Fruit fly (Drosophila melanogaster): ENCODE results near the gene mtgo.

mtgo gene

dm6 chr2L:16545772-16546171 lies 956 bp downstream of the mtgo start (continued):
- TF ChIP-seq Ets96B (tag; optimal IDR thresholded peaks at IDR 0.05) (peak; percentile 70), spab (GFP tag; optimal IDR thresholded peaks at IDR 0.05) (peak; percentile 48), achi (GFP tag; optimal IDR thresholded peaks at IDR 0.05) (peak; percentile 87), dac (GFP tag; optimal IDR thresholded peaks at IDR 0.05) (peak; percentile 93), Gug (GFP tag; IDR thresholded peaks at IDR 0.05) (peak; percentile 89), Ets21C (GFP tag; optimal IDR thresholded peaks at IDR 0.05) (peak; percentile 71), esn (GFP tag; optimal IDR thresholded peaks at IDR 0.05) (peak; percentile 85), CG8319 (GFP tag; optimal IDR thresholded peaks at IDR 0.05) (peak; percentile 6), CG31627 (GFP tag; optimal IDR thresholded peaks at IDR 0.05) (peak; percentile 81), net (GFP tag; optimal IDR thresholded peaks at IDR 0.05) (peak; percentile 91), CG8119 (GFP tag; IDR thresholded peaks at IDR 0.05) (peak; percentile 94), Sox102F (GFP tag; optimal IDR thresholded peaks at IDR 0.05) (peak; percentile 89), CG10669 (GFP tag; optimal IDR thresholded peaks at IDR 0.05) (peak; percentile 55), OdsH (GFP tag; optimal IDR thresholded peaks at IDR 0.05) (peak; percentile 86), CG11294 (GFP tag; IDR thresholded peaks at IDR 0.05) (peak; percentile 82), svp (GFP tag) (peak; percentile 91), CG7368 (GFP tag; optimal IDR thresholded peaks at IDR 0.05) (peak; percentile 55), CG3919 (GFP tag; optimal IDR thresholded peaks at IDR 0.05) (peak; percentile 90), Met (GFP tag; optimal IDR thresholded peaks at IDR 0.05) (peak; percentile 88), Hr4 (GFP tag; optimal IDR thresholded peaks at IDR 0.05) (peak; percentile 96), Blimp-1 (GFP tag; optimal IDR thresholded peaks at IDR 0.05) (peak; percentile 52), Eip93F (GFP tag; optimal IDR thresholded peaks at IDR 0.05) (peak; percentile 68), CG6276 (GFP tag; optimal IDR thresholded peaks at IDR 0.05) (peak; percentile 93)

- TF ChIP-seq acj6 (GFP tag; optimal IDR thresholded peaks at IDR 0.05) (peak; percentile 38), CG11902 (GFP tag; optimal IDR thresholded peaks at IDR 0.05) (no peak), dsx (GFP tag; optimal IDR thresholded peaks at IDR 0.05; ENCODE audit: poor library complexity, severe bottlenecking) (no peak), fd85E (GFP tag; optimal IDR thresholded peaks at IDR 0.05) (no peak), pdm3 (GFP tag; optimal IDR thresholded peaks at IDR 0.05) (peak; percentile 52), ss (GFP tag; optimal IDR thresholded peaks at IDR 0.05) (no peak), CG11294 (GFP tag; IDR thresholded peaks at IDR 0.05) (peak; percentile 39; the same call in 1 of the 2 replicates), Hr4 (GFP tag; optimal IDR thresholded peaks at IDR 0.05) (peak; percentile 59), CG10669 (GFP tag; optimal IDR thresholded peaks at IDR 0.05) (no peak), achi (GFP tag; optimal IDR thresholded peaks at IDR 0.05) (peak; percentile 13), vri (GFP tag; optimal IDR thresholded peaks at IDR 0.05) (no peak), CG7368 (GFP tag; optimal IDR thresholded peaks at IDR 0.05) (no peak), OdsH (GFP tag; optimal IDR thresholded peaks at IDR 0.05) (no peak), eg (GFP tag; IDR thresholded peaks at IDR 0.05) (no peak; the same call in 1 of the 3 replicates), lz (GFP tag; optimal IDR thresholded peaks at IDR 0.05) (no peak), CG6276 (GFP tag; optimal IDR thresholded peaks at IDR 0.05) (peak; percentile 55), Eip93F (GFP tag; optimal IDR thresholded peaks at IDR 0.05) (no peak), Sox14 (GFP tag; optimal IDR thresholded peaks at IDR 0.05) (peak; percentile 6), topi (GFP tag; optimal IDR thresholded peaks at IDR 0.05) (no peak), CG6792 (GFP tag; optimal IDR thresholded peaks at IDR 0.05) (no peak), CG8632 (GFP tag; optimal IDR thresholded peaks at IDR 0.05) (no peak), salr (GFP tag; optimal IDR thresholded peaks at IDR 0.05) (no peak), spab (GFP tag; optimal IDR thresholded peaks at IDR 0.05) (no peak), CG10631 (GFP tag; optimal IDR thresholded peaks at IDR 0.05) (no peak), CG15336 (GFP tag; IDR thresholded peaks at IDR 0.05) (peak; percentile 62; the same call in 1 of the 2 replicates), CG8119 (GFP tag; IDR thresholded peaks at IDR 0.05) (peak; percentile 73), CG1621 (tag; optimal IDR thresholded peaks at IDR 0.05) (no peak), esn (GFP tag; optimal IDR thresholded peaks at IDR 0.05) (peak; percentile 36), CG4318 (GFP tag; optimal IDR thresholded peaks at IDR 0.05) (no peak), Sox102F (GFP tag; optimal IDR thresholded peaks at IDR 0.05) (peak; percentile 22), CG9139 (GFP tag; optimal IDR thresholded peaks at IDR 0.05) (no peak), Gug (GFP tag; IDR thresholded peaks at IDR 0.05) (peak; percentile 27; the same call in 1 of the 2 replicates), CG11762 (GFP tag; optimal IDR thresholded peaks at IDR 0.05; ENCODE audit: insufficient read depth) (peak; percentile 8), Hr38 (GFP tag; optimal IDR thresholded peaks at IDR 0.05) (no peak), Blimp-1 (GFP tag; optimal IDR thresholded peaks at IDR 0.05) (no peak), Lpt (GFP tag; optimal IDR thresholded peaks at IDR 0.05) (peak; percentile 11), CG6854 (GFP tag; optimal IDR thresholded peaks at IDR 0.05) (no peak), Met (GFP tag; optimal IDR thresholded peaks at IDR 0.05) (peak; percentile 22)
Measured at dm6 chr2L:16547652-16548417, 3.0 kb downstream of the mtgo start.

All from whole organism, prepupa.